Worm (Caenorhabditis elegans) whole organism, midembryonic: ENCODE data around the gene C18H7.4.

Experiments
- T22C8.4 ChIP-seq: fragments of 200-800 bp; sonication (Bioruptor generic); IDR thresholded peaks from 2 replicates; pipeline ENCODE4 v1.3.6; 2022; ENCODE audit warnings: missing genetic modification characterization, missing compliant biosample characterization
- klf-2 ChIP-seq: fragments of 200-800 bp; sonication (Bioruptor generic); conservative IDR thresholded peaks from 2 replicates; pipeline ENCODE4 v1.3.6; 2022; ENCODE audit warnings: missing genetic modification reagents, missing genetic modification characterization, missing compliant biosample characterization
- tab-1 ChIP-seq: fragments of 200-800 bp; sonication (Bioruptor generic); IDR thresholded peaks from 2 replicates; pipeline ENCODE4 v1.3.6; 2022; ENCODE audit warnings: missing genetic modification characterization, missing compliant biosample characterization

ce11 chrIV:596292-596952 lies 3.3 kb downstream of the C18H7.4 start, which contains the start of the genes C18H7.7 and C18H7.11:
- no peak for TF ChIP-seq T22C8.4 (GFP tag; lab: Robert Waterston, UW)
- no peak for TF ChIP-seq tab-1 (GFP tag; lab: Robert Waterston, UW)
- TF ChIP-seq klf-2 (GFP tag; lab: Robert Waterston, UW) = no peak
